Fruit fly (Drosophila melanogaster) whole organism, adult: ENCODE results near the gene RpL37A.
A peak's percentile ranks its signal among the peaks of the same experiment; 100 is the strongest.

Experiments used
- CG11617 ChIP-seq: fragments of 200-800 bp; sonication (Bioruptor generic); optimal IDR thresholded peaks from 2 replicates; lab custom pipeline; 2017; ENCODE audit warnings: mild to moderate bottlenecking, missing biosample characterization, missing genetic modification reagents, missing genetic modification characterization
- CG12768 ChIP-seq: fragments of 200-800 bp; sonication (Bioruptor generic); optimal IDR thresholded peaks from 2 replicates; lab custom pipeline; 2017; ENCODE audit warnings: missing biosample characterization, missing genetic modification characterization, mild to moderate bottlenecking, moderate library complexity, missing genetic modification reagents
- CG14711 ChIP-seq: fragments of 200-800 bp; sonication (Bioruptor generic); optimal IDR thresholded peaks from 2 replicates; lab custom pipeline; 2018; ENCODE audit warnings: missing biosample characterization, mild to moderate bottlenecking, missing genetic modification characterization, moderate library complexity
- CG1620 ChIP-seq: fragments of 200-800 bp; sonication (Bioruptor generic); optimal IDR thresholded peaks from 2 replicates; lab custom pipeline; 2016; ENCODE audit warnings: missing biosample characterization, missing genetic modification characterization
- CG33017 ChIP-seq: fragments of 200-800 bp; sonication (Bioruptor generic); optimal IDR thresholded peaks from 2 replicates; lab custom pipeline; 2018; ENCODE audit warnings: missing biosample characterization, mild to moderate bottlenecking, missing genetic modification characterization, moderate library complexity
- CG5204 ChIP-seq: fragments of 200-800 bp; sonication (Bioruptor generic); optimal IDR thresholded peaks from 2 replicates; lab custom pipeline; 2016; ENCODE audit warnings: missing biosample characterization, missing genetic modification characterization
- CG7045 ChIP-seq: fragments of 200-800 bp; sonication (Bioruptor generic); optimal IDR thresholded peaks from 2 replicates; lab custom pipeline; 2017; ENCODE audit warnings: missing biosample characterization, mild to moderate bottlenecking, missing genetic modification characterization
- CG7101 ChIP-seq: fragments of 200-800 bp; sonication (Bioruptor generic); optimal IDR thresholded peaks from 2 replicates; lab custom pipeline; 2018; ENCODE audit warnings: missing biosample characterization, mild to moderate bottlenecking, missing genetic modification characterization, moderate library complexity
- Clk ChIP-seq: fragments of 200-800 bp; sonication (Bioruptor generic); optimal IDR thresholded peaks from 2 replicates; lab custom pipeline; 2017; ENCODE audit warnings: missing biosample characterization, missing genetic modification characterization
- Crg-1 ChIP-seq: fragments of 200-800 bp; sonication (Bioruptor generic); optimal IDR thresholded peaks from 2 replicates; lab custom pipeline; 2016; ENCODE audit warnings: missing biosample characterization, missing genetic modification characterization
- Hr96 ChIP-seq: fragments of 200-800 bp; sonication (Bioruptor generic); optimal IDR thresholded peaks from 2 replicates; lab custom pipeline; 2016; ENCODE audit warnings: missing biosample characterization, missing genetic modification characterization
- Mnt ChIP-seq: fragments of 200-800 bp; sonication (Bioruptor generic); optimal IDR thresholded peaks from 2 replicates; lab custom pipeline; 2016; ENCODE audit warnings: missing biosample characterization, mild to moderate bottlenecking, missing genetic modification characterization
- bab1 ChIP-seq: fragments of 200-800 bp; sonication (Bioruptor generic); optimal IDR thresholded peaks from 3 replicates; lab custom pipeline; 2019; ENCODE audit warnings: missing biosample characterization, mild to moderate bottlenecking, missing genetic modification characterization, moderate library complexity
- cic ChIP-seq: fragments of 200-800 bp; sonication (Bioruptor generic); optimal IDR thresholded peaks from 2 replicates; lab custom pipeline; 2017; ENCODE audit warnings: missing biosample characterization, mild to moderate bottlenecking, missing genetic modification characterization, moderate library complexity
- cnc ChIP-seq, 2 experiments: fragments of >200 bp; optimal IDR thresholded peaks; 2 replicates each; lab custom pipeline; 2017
- kay ChIP-seq: fragments of 200-800 bp; sonication (Bioruptor generic); peaks from one replicate; lab custom pipeline; 2016; ENCODE audit warnings: missing biosample characterization, missing genetic modification characterization, borderline replicate concordance
- ovo ChIP-seq: fragments of 200-800 bp; sonication (Bioruptor generic); optimal IDR thresholded peaks from 2 replicates; lab custom pipeline; 2016; ENCODE audit warnings: missing biosample characterization, missing genetic modification characterization
- pad ChIP-seq: fragments of 200-800 bp; sonication (Bioruptor generic); optimal IDR thresholded peaks from 3 replicates; lab custom pipeline; 2017; ENCODE audit warnings: missing biosample characterization, missing genetic modification characterization, mild to moderate bottlenecking, moderate library complexity, missing genetic modification reagents
- tj ChIP-seq: fragments of 200-800 bp; sonication (Bioruptor generic); optimal IDR thresholded peaks from 3 replicates; lab custom pipeline; 2017; ENCODE audit warnings: missing biosample characterization, mild to moderate bottlenecking, missing genetic modification characterization, moderate library complexity
- toe ChIP-seq: fragments of 200-800 bp; sonication (Bioruptor generic); optimal IDR thresholded peaks from 2 replicates; lab custom pipeline; 2016; ENCODE audit warnings: missing biosample characterization, missing genetic modification characterization

Gene RpL37A

dm6 chr2L:5060952-5061478, 9.7 kb upstream of the RpL37A start:
- peak; percentile 14 for TF ChIP-seq bab1 (GFP tag; lab: Kevin White, UChicago)
- peak; percentile 92 for TF ChIP-seq tj (GFP tag; lab: Kevin White, UChicago)
- no peak for TF ChIP-seq Hr96 (GFP tag; lab: Kevin White, UChicago)
- peak; percentile 48 for TF ChIP-seq CG14711 (tag; lab: Kevin White, UChicago)
- no peak for TF ChIP-seq ovo (GFP tag; lab: Kevin White, UChicago)
- TF ChIP-seq CG12768, result peak; percentile 51
- TF ChIP-seq CG5204, result no peak
- TF ChIP-seq CG7045 (GFP tag; lab: Kevin White, UChicago), result peak; percentile 47
- no peak for TF ChIP-seq toe (GFP tag; lab: Kevin White, UChicago)
- peak; percentile 23 for TF ChIP-seq pad
- no peak for TF ChIP-seq Crg-1 (GFP tag; lab: Kevin White, UChicago)
- peak; percentile 7 for TF ChIP-seq Mnt (GFP tag; lab: Kevin White, UChicago)
- TF ChIP-seq CG7101 (tag; lab: Kevin White, UChicago), result peak; percentile 74
- TF ChIP-seq CG1620 (GFP tag; lab: Kevin White, UChicago), result no peak
- peak; percentile 4 for TF ChIP-seq Clk (GFP tag; lab: Kevin White, UChicago)
- peak; percentile 66 for TF ChIP-seq CG11617
- peak; percentile 83 for TF ChIP-seq cic
- no peak for TF ChIP-seq kay (GFP tag; lab: Kevin White, UChicago)
- no peak for TF ChIP-seq cnc (optimal IDR thresholded peaks at IDR 0.05; lab: Kevin White, UChicago)
- TF ChIP-seq CG33017, result peak; percentile 71

DNA sequence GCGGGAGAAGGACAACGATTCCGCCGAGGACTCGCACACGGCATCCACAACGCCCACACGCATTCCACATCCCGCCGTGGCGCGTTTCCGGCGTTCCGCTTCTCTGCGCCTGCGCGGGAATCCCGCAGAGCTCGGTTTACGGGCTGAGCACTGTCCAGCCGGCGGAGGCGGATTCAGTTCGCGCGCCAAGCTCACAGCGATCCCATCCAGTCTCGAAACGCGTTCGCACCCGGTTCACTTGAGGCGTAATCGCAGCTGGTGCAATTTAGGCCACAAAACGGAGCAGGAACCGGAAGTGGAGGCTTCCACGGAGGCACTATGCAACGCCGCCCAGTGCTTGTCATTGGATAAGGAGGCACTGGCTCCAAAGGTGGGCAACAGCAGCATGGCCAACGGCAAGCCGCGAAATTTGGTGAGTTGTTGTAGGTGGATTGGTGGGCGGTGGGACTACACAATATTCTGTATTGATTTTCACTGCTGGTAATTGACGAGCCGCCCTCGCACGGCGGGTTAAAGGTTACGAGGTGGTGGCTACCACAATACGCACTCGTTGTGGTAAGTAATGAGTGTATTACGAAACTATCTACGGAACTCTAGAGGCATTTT, 7.9 kb upstream of the RpL37A start:
- TF ChIP-seq cic (peak; percentile 13), Hr96 (GFP tag; lab: Kevin White, UChicago) (no peak)

DNA sequence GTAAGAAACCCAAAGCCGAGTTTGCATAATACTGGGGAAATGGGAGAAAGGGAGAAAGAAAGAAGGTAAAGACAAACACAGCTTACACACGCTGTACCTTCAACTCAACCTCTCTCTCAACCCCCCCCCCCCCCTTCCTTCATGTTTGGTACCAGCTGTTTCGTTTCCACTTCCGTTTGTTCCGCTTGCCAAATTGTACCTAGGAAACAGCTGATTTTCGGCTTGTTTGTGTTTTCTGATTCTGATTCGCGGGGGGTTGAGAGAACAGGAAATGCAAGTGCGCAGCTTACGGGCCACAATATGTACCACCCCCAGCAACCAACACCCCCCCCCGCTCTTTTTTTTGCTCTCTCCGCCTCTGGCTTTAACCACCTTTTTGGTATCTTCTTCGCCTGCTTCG, 6.8 kb upstream of the RpL37A start:
- TF ChIP-seq CG12768 (peak; percentile 24), pad (peak; percentile 32), cic (peak; percentile 48), Mnt (GFP tag; lab: Kevin White, UChicago) (no peak), bab1 (GFP tag; lab: Kevin White, UChicago) (peak; percentile 0), tj (GFP tag; lab: Kevin White, UChicago) (peak; percentile 82), cnc (optimal IDR thresholded peaks at IDR 0.05; lab: Kevin White, UChicago) (no peak)

DNA sequence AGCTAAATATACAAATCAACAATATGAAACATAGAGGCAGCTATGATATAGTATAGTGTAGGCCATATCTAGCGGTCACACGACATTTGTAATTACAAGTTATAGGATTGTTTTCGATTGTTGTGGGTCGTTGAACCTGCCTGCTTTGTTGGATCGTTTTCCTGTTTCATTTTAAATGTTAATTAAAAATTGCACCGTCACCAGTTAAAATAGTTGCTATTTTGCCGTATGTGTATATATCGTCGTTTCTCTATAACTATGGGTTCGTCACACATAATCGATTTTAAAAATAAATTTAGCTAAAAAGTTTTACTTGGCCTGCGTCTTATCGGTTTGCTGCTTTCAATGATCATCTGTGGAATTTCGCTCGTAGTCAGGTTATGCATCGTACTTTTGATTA, 1.6 kb downstream of the RpL37A start:
- peak; percentile 2 for TF ChIP-seq tj (GFP tag; lab: Kevin White, UChicago)
- no peak for TF ChIP-seq CG5204
- TF ChIP-seq CG14711 (tag; lab: Kevin White, UChicago), result no peak
- no peak for TF ChIP-seq CG11617
- no peak for TF ChIP-seq Mnt (GFP tag; lab: Kevin White, UChicago)
- TF ChIP-seq CG1620 (GFP tag; lab: Kevin White, UChicago), result no peak
- TF ChIP-seq cic, result no peak
- no peak for TF ChIP-seq CG33017
- TF ChIP-seq kay (GFP tag; lab: Kevin White, UChicago), result peak; percentile 64
- no peak for TF ChIP-seq CG12768
- TF ChIP-seq pad, result no peak
- no peak for TF ChIP-seq cnc (optimal IDR thresholded peaks at IDR 0.05; lab: Kevin White, UChicago)
- no peak for TF ChIP-seq toe (GFP tag; lab: Kevin White, UChicago)

DNA sequence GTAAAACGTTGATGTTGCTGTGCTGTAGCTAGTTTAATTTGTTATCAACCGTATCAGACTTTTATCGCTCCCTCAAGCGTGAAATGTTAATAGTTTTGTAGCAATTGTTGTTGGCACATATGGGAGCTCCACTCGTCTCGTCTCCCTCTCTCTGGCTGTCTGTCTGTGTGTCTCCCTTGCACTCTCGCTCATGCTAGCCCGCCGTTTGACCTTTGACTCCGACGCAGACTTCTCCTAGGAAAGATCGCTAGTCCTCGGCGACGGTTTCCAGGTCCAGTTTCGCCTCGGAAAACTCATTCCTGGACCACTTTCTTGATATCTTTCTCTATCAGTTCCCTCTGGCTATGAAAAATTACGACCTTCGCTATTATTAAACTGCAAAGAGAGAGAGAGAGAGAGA, 8.4 kb downstream of the RpL37A start:
- TF ChIP-seq CG14711 (tag; lab: Kevin White, UChicago) (no peak), CG33017 (no peak), kay (GFP tag; lab: Kevin White, UChicago) (no peak), tj (GFP tag; lab: Kevin White, UChicago) (no peak), toe (GFP tag; lab: Kevin White, UChicago) (no peak), bab1 (GFP tag; lab: Kevin White, UChicago) (no peak), Mnt (GFP tag; lab: Kevin White, UChicago) (no peak), cnc (optimal IDR thresholded peaks at IDR 0.05; lab: Kevin White, UChicago) (no peak), CG12768 (no peak)

dm6 chr2L:5080225-5080867, 9.6 kb downstream of the RpL37A start:
- TF ChIP-seq CG7045 (GFP tag; lab: Kevin White, UChicago) (peak; percentile 26), ovo (GFP tag; lab: Kevin White, UChicago) (peak; percentile 85), CG14711 (tag; lab: Kevin White, UChicago) (peak; percentile 48), CG1620 (GFP tag; lab: Kevin White, UChicago) (no peak), kay (GFP tag; lab: Kevin White, UChicago) (peak; percentile 9), CG33017 (no peak), pad (peak; percentile 70)
